Fruit fly (Drosophila melanogaster) whole organism, embryonic: Measurements from ENCODE around the gene CG32280.

Source experiments
- BEAF-32 ChIP-seq: fragments of 200-800 bp; sonication (Bioruptor generic); optimal IDR thresholded peaks from 3 replicates; lab custom pipeline; 2017; ENCODE audit warnings: missing biosample characterization, missing genetic modification characterization, mild to moderate bottlenecking, moderate library complexity, missing genetic modification reagents
- CG10267 ChIP-seq: fragments of 200-800 bp; sonication (Bioruptor generic); optimal IDR thresholded peaks from 2 replicates; lab custom pipeline; 2018; ENCODE audit warnings: missing biosample characterization, mild to moderate bottlenecking, missing genetic modification characterization, moderate library complexity
- CG12236 ChIP-seq: fragments of 200-800 bp; sonication (Bioruptor generic); optimal IDR thresholded peaks from 2 replicates; lab custom pipeline; 2016; ENCODE audit warnings: missing biosample characterization, missing genetic modification characterization
- CG12659 ChIP-seq: fragments of 200-800 bp; sonication (Bioruptor generic); optimal IDR thresholded peaks from 3 replicates; lab custom pipeline; 2017; ENCODE audit warnings: mild to moderate bottlenecking, missing biosample characterization, missing genetic modification reagents, missing genetic modification characterization
- CG12744 ChIP-seq: fragments of 200-800 bp; sonication (Bioruptor generic); optimal IDR thresholded peaks from 2 replicates; lab custom pipeline; 2016; ENCODE audit warnings: missing biosample characterization, missing genetic modification characterization
- CG13624 ChIP-seq: fragments of 200-800 bp; sonication (Bioruptor generic); optimal IDR thresholded peaks from 2 replicates; lab custom pipeline; 2016; ENCODE audit warnings: missing biosample characterization, missing genetic modification characterization
- CG14050 ChIP-seq: fragments of 200-800 bp; sonication (Bioruptor generic); IDR thresholded peaks from 3 replicates; pipeline ENCODE4 v1.3.6; 2022; ENCODE audit warnings: missing biosample characterization, missing genetic modification characterization
- CG14965 ChIP-seq: fragments of 200-800 bp; sonication (Bioruptor generic); optimal IDR thresholded peaks from 2 replicates; lab custom pipeline; 2016; ENCODE audit warnings: missing biosample characterization, missing genetic modification characterization, borderline replicate concordance
- CG17912 ChIP-seq: fragments of 200-800 bp; sonication (Bioruptor generic); optimal IDR thresholded peaks from 2 replicates; lab custom pipeline; 2018; ENCODE audit warnings: missing biosample characterization, mild to moderate bottlenecking, missing genetic modification characterization
- CG18262 ChIP-seq: fragments of 200-800 bp; optimal IDR thresholded peaks from 3 replicates; lab custom pipeline; 2019; ENCODE audit warnings: missing biosample characterization, mild to moderate bottlenecking, missing genetic modification characterization, moderate library complexity
- CG18619 ChIP-seq: fragments of 200-800 bp; sonication (Bioruptor generic); optimal IDR thresholded peaks from 3 replicates; lab custom pipeline; 2017; ENCODE audit warnings: missing biosample characterization, mild to moderate bottlenecking, missing genetic modification characterization
- CG30020 ChIP-seq: fragments of 200-800 bp; optimal IDR thresholded peaks from 2 replicates; lab custom pipeline; 2019; ENCODE audit warnings: missing biosample characterization, mild to moderate bottlenecking, missing genetic modification characterization, moderate library complexity
- CG33213 ChIP-seq: fragments of 200-800 bp; sonication (Bioruptor generic); optimal IDR thresholded peaks from 3 replicates; lab custom pipeline; 2016; ENCODE audit warnings: missing biosample characterization, missing genetic modification characterization
- CG43689 ChIP-seq: fragments of 200-800 bp; sonication (Bioruptor generic); IDR thresholded peaks from 2 replicates; pipeline ENCODE4 v1.3.6; 2022; ENCODE audit warnings: missing biosample characterization, missing genetic modification characterization
- CG5245 ChIP-seq: fragments of 200-800 bp; sonication (Bioruptor generic); optimal IDR thresholded peaks from 3 replicates; lab custom pipeline; 2016; ENCODE audit warnings: missing biosample characterization, missing genetic modification characterization
- CG6683 ChIP-seq: fragments of 200-800 bp; sonication (Bioruptor generic); optimal IDR thresholded peaks from 2 replicates; lab custom pipeline; 2017; ENCODE audit warnings: missing biosample characterization, mild to moderate bottlenecking, missing genetic modification characterization, missing genetic modification reagents
- CG6765 ChIP-seq: fragments of 200-800 bp; sonication (Bioruptor generic); optimal IDR thresholded peaks from 3 replicates; lab custom pipeline; 2017; ENCODE audit warnings: missing biosample characterization, mild to moderate bottlenecking, missing genetic modification characterization
- CG7271 ChIP-seq: fragments of 200-800 bp; sonication (Bioruptor generic); optimal IDR thresholded peaks from 2 replicates; lab custom pipeline; 2018; ENCODE audit warnings: missing biosample characterization, mild to moderate bottlenecking, missing genetic modification characterization, moderate library complexity
- CG9609 ChIP-seq: fragments of 200-800 bp; sonication (Bioruptor generic); optimal IDR thresholded peaks from 3 replicates; lab custom pipeline; 2016; ENCODE audit warnings: missing biosample characterization, missing genetic modification characterization
- D19B ChIP-seq: fragments of 200-800 bp; sonication (Bioruptor generic); optimal IDR thresholded peaks from 2 replicates; lab custom pipeline; 2017; ENCODE audit warnings: missing biosample characterization, mild to moderate bottlenecking, missing genetic modification characterization
- Dfd ChIP-seq, 2 experiments: fragments of >200 bp; optimal IDR thresholded peaks; 2 replicates each; lab custom pipeline; 2017; ENCODE audit warnings: missing biosample characterization in 2 of 2, missing genetic modification characterization in 2 of 2
- Doc3 ChIP-seq: fragments of 200-800 bp; sonication (Bioruptor generic); IDR thresholded peaks from 3 replicates; pipeline ENCODE4 v1.3.6; 2022; ENCODE audit warnings: missing biosample characterization, missing genetic modification characterization; ENCODE audit not compliant: partially characterized antibody
- Hr51 ChIP-seq, 2 experiments: fragments of 200-800 bp; sonication (Bioruptor generic); optimal IDR thresholded peaks; 2 replicates in 1 of 2; 3 replicates in 1 of 2; lab custom pipeline; 2016 to 2018; ENCODE audit warnings: missing biosample characterization in 2 of 2, missing genetic modification characterization in 2 of 2, mild to moderate bottlenecking in 1 of 2, moderate library complexity in 1 of 2
- Hr78 ChIP-seq, 2 experiments: fragments of 200-800 bp in 1 of 2; fragments of >200 bp in 1 of 2; sonication (Bioruptor generic) in 1 of 2; optimal IDR thresholded peaks; 2 replicates each; lab custom pipeline; 2017 to 2019; ENCODE audit warnings: missing biosample characterization in 2 of 2, missing genetic modification characterization in 2 of 2, mild to moderate bottlenecking in 1 of 2, moderate library complexity in 1 of 2
- Usf ChIP-seq: fragments of 200-800 bp; sonication (Bioruptor generic); optimal IDR thresholded peaks from 2 replicates; lab custom pipeline; 2017; ENCODE audit warnings: missing genotype, missing biosample characterization, missing genetic modification characterization
- Xbp1 ChIP-seq: fragments of 200-800 bp; sonication (Bioruptor generic); optimal IDR thresholded peaks from 3 replicates; lab custom pipeline; 2016; ENCODE audit warnings: missing biosample characterization, mild to moderate bottlenecking, missing genetic modification characterization
- Xrp1 ChIP-seq: fragments of 200-800 bp; sonication (Bioruptor generic); IDR thresholded peaks from 2 replicates; pipeline ENCODE4 v1.3.6; 2022; ENCODE audit warnings: missing biosample characterization, missing genetic modification characterization
- aop ChIP-seq: fragments of 200-800 bp; sonication (Bioruptor generic); IDR thresholded peaks from 2 replicates; pipeline ENCODE4 v1.3.6; 2022; ENCODE audit warnings: missing biosample characterization, missing genetic modification characterization
- bcd ChIP-seq: fragments of 200-800 bp; sonication (Bioruptor generic); optimal IDR thresholded peaks from 2 replicates; lab custom pipeline; 2017; ENCODE audit warnings: missing biosample characterization, mild to moderate bottlenecking, missing genetic modification characterization
- chinmo ChIP-seq: fragments of 200-800 bp; sonication (Bioruptor generic); IDR thresholded peaks from 4 replicates; pipeline ENCODE4 v1.3.6; 2022; ENCODE audit warnings: missing biosample characterization, missing genetic modification characterization; ENCODE audit not compliant: partially characterized antibody
- crc ChIP-seq: fragments of 200-800 bp; sonication (Bioruptor generic); optimal IDR thresholded peaks from 2 replicates; lab custom pipeline; 2016; ENCODE audit warnings: missing biosample characterization, missing genetic modification characterization
- cwo ChIP-seq: fragments of 200-800 bp; sonication (Bioruptor generic); optimal IDR thresholded peaks from 3 replicates; lab custom pipeline; 2017; ENCODE audit warnings: missing biosample characterization, missing genetic modification characterization, mild to moderate bottlenecking, moderate library complexity, missing genetic modification reagents
- dysf ChIP-seq: fragments of 200-800 bp; sonication (Bioruptor generic); IDR thresholded peaks from 3 replicates; pipeline ENCODE4 v1.3.6; 2022; ENCODE audit warnings: missing biosample characterization, missing genetic modification characterization
- gcm2 ChIP-seq: fragments of 200-800 bp; sonication (Bioruptor generic); optimal IDR thresholded peaks from 2 replicates; lab custom pipeline; 2016; ENCODE audit warnings: missing biosample characterization, missing genetic modification characterization
- grau ChIP-seq: fragments of 200-800 bp; optimal IDR thresholded peaks from 3 replicates; lab custom pipeline; 2019; ENCODE audit warnings: missing biosample characterization, mild to moderate bottlenecking, missing genetic modification characterization, moderate library complexity
- gsb-n ChIP-seq: fragments of 200-800 bp; sonication (Bioruptor generic); optimal IDR thresholded peaks from 3 replicates; lab custom pipeline; 2018; ENCODE audit warnings: missing biosample characterization, mild to moderate bottlenecking, missing genetic modification characterization
- her ChIP-seq: fragments of 200-800 bp; sonication (Bioruptor generic); optimal IDR thresholded peaks from 2 replicates; lab custom pipeline; 2016; ENCODE audit warnings: missing biosample characterization, missing genetic modification characterization
- klu ChIP-seq: fragments of 200-800 bp; sonication (Bioruptor generic); IDR thresholded peaks from 2 replicates; pipeline ENCODE4 v1.3.6; 2022; ENCODE audit warnings: missing biosample characterization, missing genetic modification characterization
- lilli ChIP-seq: fragments of 200-800 bp; sonication (Bioruptor generic); optimal IDR thresholded peaks from 3 replicates; lab custom pipeline; 2016; ENCODE audit warnings: missing biosample characterization, missing genetic modification characterization
- nerfin-1 ChIP-seq: fragments of 200-800 bp; sonication (Bioruptor generic); optimal IDR thresholded peaks from 3 replicates; lab custom pipeline; 2019; ENCODE audit warnings: missing biosample characterization, mild to moderate bottlenecking, missing genetic modification characterization, moderate library complexity
- nom ChIP-seq: fragments of 200-800 bp; sonication (Bioruptor generic); optimal IDR thresholded peaks from 2 replicates; lab custom pipeline; 2017; ENCODE audit warnings: missing biosample characterization, missing genetic modification characterization, mild to moderate bottlenecking, moderate library complexity, missing genetic modification reagents
- p53 ChIP-seq: fragments of 200-800 bp; sonication (Bioruptor generic); optimal IDR thresholded peaks from 2 replicates; lab custom pipeline; 2016; ENCODE audit warnings: missing biosample characterization, missing genetic modification characterization
- phol ChIP-seq: fragments of 200-800 bp; sonication (Bioruptor generic); optimal IDR thresholded peaks from 3 replicates; lab custom pipeline; 2018; ENCODE audit warnings: missing biosample characterization, mild to moderate bottlenecking, missing genetic modification characterization, moderate library complexity
- pzg ChIP-seq: fragments of 200-800 bp; sonication (Bioruptor generic); optimal IDR thresholded peaks from 3 replicates; lab custom pipeline; 2018; ENCODE audit warnings: missing biosample characterization, mild to moderate bottlenecking, missing genetic modification characterization, moderate library complexity
- repo ChIP-seq: fragments of 200-800 bp; sonication (Bioruptor generic); optimal IDR thresholded peaks from 2 replicates; lab custom pipeline; 2016; ENCODE audit warnings: missing biosample characterization, missing genetic modification characterization
- sens ChIP-seq: fragments of 200-800 bp; sonication (Bioruptor generic); peaks from one replicate; lab custom pipeline; 2016; ENCODE audit warnings: missing biosample characterization, missing genetic modification characterization
- sim ChIP-seq: fragments of 200-800 bp; sonication (Bioruptor generic); IDR thresholded peaks from 2 replicates; pipeline ENCODE4 v1.3.6; 2022; ENCODE audit warnings: missing biosample characterization, missing genetic modification characterization
- sisA ChIP-seq: fragments of 200-800 bp; sonication (Bioruptor generic); IDR thresholded peaks from 2 replicates; pipeline ENCODE4 v1.3.6; 2022; ENCODE audit warnings: missing biosample characterization, missing genetic modification characterization
- tna ChIP-seq: fragments of 200-800 bp; sonication (Bioruptor generic); IDR thresholded peaks from 2 replicates; pipeline ENCODE4 v1.3.6; 2022; ENCODE audit warnings: missing biosample characterization, missing genetic modification characterization; ENCODE audit not compliant: partially characterized antibody
- zfh2 ChIP-seq: fragments of 200-800 bp; sonication (Bioruptor generic); optimal IDR thresholded peaks from 2 replicates; lab custom pipeline; 2016; ENCODE audit warnings: missing biosample characterization, missing genetic modification characterization

CG32280 gene

DNA sequence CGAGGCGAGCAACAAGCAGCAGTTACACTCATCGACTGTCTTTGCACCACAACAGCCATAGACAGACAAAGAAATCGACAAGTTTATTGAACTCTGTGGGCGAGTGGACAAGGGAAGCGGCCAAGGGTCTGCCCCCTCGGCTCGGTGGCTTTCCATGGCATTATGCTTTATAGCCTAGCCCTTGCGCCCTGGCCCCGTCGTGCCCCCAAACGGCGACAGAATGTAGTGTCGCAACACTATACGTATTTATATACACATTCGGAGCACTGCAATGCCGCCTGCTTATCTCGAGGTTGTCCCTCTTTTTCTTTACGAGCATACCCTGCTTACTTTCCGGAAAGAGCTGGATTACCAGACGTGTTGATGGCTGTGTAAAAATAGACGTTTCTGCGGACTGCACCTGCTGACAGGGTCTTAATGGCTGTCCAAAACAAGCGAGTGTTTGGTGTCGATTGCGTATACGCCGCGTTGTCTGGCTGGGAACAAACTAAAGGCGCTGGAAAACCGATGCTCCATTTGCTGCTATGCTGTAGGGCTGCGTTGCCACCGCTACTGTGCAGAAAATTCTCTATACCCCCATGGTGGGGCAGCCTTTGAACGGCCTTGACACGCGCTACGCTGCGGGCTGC, 42.2 kb upstream of the CG32280 start (continued):
- TF ChIP-seq bcd (no peak), sim (no peak), CG14050 (no peak), gsb-n (tag; lab: Kevin White, UChicago) (no peak), cwo (GFP tag; lab: Kevin White, UChicago) (no peak), CG17912 (GFP tag; lab: Kevin White, UChicago) (no peak), tna (GFP tag; lab: Robert Waterston, UW) (no peak), CG12744 (no peak), CG12659 (no peak), phol (no peak), Dfd (GFP tag; optimal IDR thresholded peaks at IDR 0.05; lab: Kevin White, UChicago) (no peak), D19B (GFP tag; lab: Kevin White, UChicago) (no peak), grau (tag; lab: Kevin White, UChicago) (no peak), nerfin-1 (no peak), Doc3 (no peak), CG13624 (GFP tag; lab: Kevin White, UChicago) (no peak), Xrp1 (GFP tag; lab: Robert Waterston, UW) (no peak), sens (GFP tag; lab: Kevin White, UChicago) (peak; percentile 53), CG5245 (GFP tag; lab: Kevin White, UChicago) (no peak), BEAF-32 (GFP tag; lab: Kevin White, UChicago) (no peak), aop (no peak), zfh2 (GFP tag; lab: Kevin White, UChicago) (no peak), pzg (GFP tag; lab: Kevin White, UChicago) (no peak), dysf (GFP tag; lab: Robert Waterston, UW) (0 out of 3 replicates have a peak, but pooled peaks have one; percentile 26), CG33213 (GFP tag; lab: Kevin White, UChicago) (no peak), CG30020 (tag; lab: Kevin White, UChicago) (no peak), CG9609 (GFP tag; lab: Kevin White, UChicago) (no peak), chinmo (GFP tag; lab: Robert Waterston, UW) (0 out of 4 replicates have a peak, but pooled peaks have one; percentile 42), nom (GFP tag; lab: Kevin White, UChicago) (no peak), CG14965 (GFP tag; lab: Kevin White, UChicago) (no peak), CG43689 (no peak), her (GFP tag; lab: Kevin White, UChicago) (no peak), CG18262 (no peak), CG6765 (GFP tag; lab: Kevin White, UChicago) (no peak), gcm2 (GFP tag; lab: Kevin White, UChicago) (no peak), Xbp1 (no peak), sisA (0 out of 2 replicates have a peak, but pooled peaks have one; percentile 4), lilli (GFP tag; lab: Kevin White, UChicago) (no peak), Hr78 (GFP tag; optimal IDR thresholded peaks at IDR 0.05; lab: Kevin White, UChicago) (peak in 1 of 2 experiments; percentile 94), CG7271 (tag; lab: Kevin White, UChicago) (no peak), Hr51 (GFP tag; optimal IDR thresholded peaks at IDR 0.05; lab: Kevin White, UChicago) (no peak), CG12236 (GFP tag; lab: Kevin White, UChicago) (no peak), Usf (GFP tag; lab: Kevin White, UChicago) (no peak), CG18619 (no peak), CG10267 (tag; lab: Kevin White, UChicago) (no peak), crc (GFP tag; lab: Kevin White, UChicago) (no peak), repo (no peak), klu (GFP tag; lab: Robert Waterston, UW) (no peak), p53 (GFP tag; lab: Kevin White, UChicago) (no peak), CG6683 (no peak)
